Fruit fly (Drosophila melanogaster) whole organism, embryonic: ENCODE measurements around the gene Vm26Ac.

ENCODE experiments used
- ATbp ChIP-seq: fragments of 200-800 bp; sonication (Bioruptor generic); optimal IDR thresholded peaks from 2 replicates; lab custom pipeline; 2017; ENCODE audit warnings: missing biosample characterization, mild to moderate bottlenecking, missing genetic modification characterization, missing genetic modification reagents
- Atf3 ChIP-seq: fragments of 200-800 bp; sonication (Bioruptor generic); optimal IDR thresholded peaks from 3 replicates; lab custom pipeline; 2016; ENCODE audit warnings: missing biosample characterization, missing genetic modification characterization
- B-H2 ChIP-seq: fragments of 200-800 bp; sonication (Bioruptor generic); optimal IDR thresholded peaks from 2 replicates; lab custom pipeline; 2018; ENCODE audit warnings: missing biosample characterization, mild to moderate bottlenecking, missing genetic modification characterization
- CG12155 ChIP-seq: fragments of 200-800 bp; sonication (Bioruptor generic); optimal IDR thresholded peaks from 3 replicates; lab custom pipeline; 2016; ENCODE audit warnings: missing biosample characterization, missing genetic modification characterization
- CG1233 ChIP-seq: fragments of 200-800 bp; sonication (Bioruptor generic); optimal IDR thresholded peaks from 4 replicates; lab custom pipeline; 2018; ENCODE audit warnings: missing biosample characterization, mild to moderate bottlenecking, missing genetic modification characterization
- CG12391 ChIP-seq: fragments of 200-800 bp; sonication (Bioruptor generic); optimal IDR thresholded peaks from 3 replicates; lab custom pipeline; 2018; ENCODE audit warnings: missing biosample characterization, mild to moderate bottlenecking, missing genetic modification characterization, moderate library complexity
- CG13123 ChIP-seq: fragments of 200-800 bp; sonication (Bioruptor generic); optimal IDR thresholded peaks from 2 replicates; lab custom pipeline; 2016; ENCODE audit warnings: missing biosample characterization, missing genetic modification characterization
- CG15601 ChIP-seq: fragments of 200-800 bp; sonication (Bioruptor generic); optimal IDR thresholded peaks from 3 replicates; lab custom pipeline; 2019; ENCODE audit warnings: missing biosample characterization, mild to moderate bottlenecking, missing genetic modification characterization, moderate library complexity
- CG17328 ChIP-seq: fragments of 200-800 bp; sonication (Bioruptor generic); IDR thresholded peaks from 2 replicates; pipeline ENCODE4 v1.3.6; 2022; ENCODE audit warnings: missing biosample characterization, missing genetic modification characterization
- CG17802 ChIP-seq: fragments of 200-800 bp; sonication (Bioruptor generic); optimal IDR thresholded peaks from 2 replicates; lab custom pipeline; 2018; ENCODE audit warnings: missing biosample characterization, mild to moderate bottlenecking, missing genetic modification characterization, moderate library complexity
- CG18476 ChIP-seq: fragments of 200-800 bp; sonication (Bioruptor generic); optimal IDR thresholded peaks from 2 replicates; lab custom pipeline; 2016; ENCODE audit warnings: missing biosample characterization, mild to moderate bottlenecking, missing genetic modification characterization
- CG2199 ChIP-seq: fragments of 200-800 bp; sonication (Bioruptor generic); IDR thresholded peaks from 3 replicates; pipeline ENCODE4 v1.3.6; 2022; ENCODE audit warnings: missing biosample characterization, missing genetic modification characterization
- CG32532 ChIP-seq: fragments of 200-800 bp; sonication (Bioruptor generic); IDR thresholded peaks from 2 replicates; pipeline ENCODE4 v1.3.6; 2022; ENCODE audit warnings: missing biosample characterization, missing genetic modification characterization
- CG32767 ChIP-seq: fragments of 200-800 bp; sonication (Bioruptor generic); IDR thresholded peaks from 2 replicates; pipeline ENCODE4 v1.3.6; 2022; ENCODE audit warnings: missing biosample characterization, missing genetic modification characterization
- CG34376 ChIP-seq: fragments of 200-800 bp; sonication (Bioruptor generic); optimal IDR thresholded peaks from 2 replicates; lab custom pipeline; 2018; ENCODE audit warnings: missing biosample characterization, mild to moderate bottlenecking, missing genetic modification characterization
- CG3838 ChIP-seq: fragments of 200-800 bp; sonication (Bioruptor generic); optimal IDR thresholded peaks from 3 replicates; lab custom pipeline; 2016; ENCODE audit warnings: missing biosample characterization, missing genetic modification characterization
- CG5180 ChIP-seq: fragments of 200-800 bp; sonication (Bioruptor generic); optimal IDR thresholded peaks from 3 replicates; lab custom pipeline; 2017; ENCODE audit warnings: missing biosample characterization, missing genetic modification characterization, mild to moderate bottlenecking, moderate library complexity, missing genetic modification reagents
- CG6689 ChIP-seq: fragments of 200-800 bp; sonication (Bioruptor generic); IDR thresholded peaks from 2 replicates; pipeline ENCODE4 v1.3.6; 2022; ENCODE audit warnings: missing biosample characterization, missing genetic modification characterization
- CG7786 ChIP-seq: fragments of 200-800 bp; sonication (Bioruptor generic); optimal IDR thresholded peaks from 2 replicates; lab custom pipeline; 2016; ENCODE audit warnings: missing biosample characterization, missing genetic modification characterization
- CG9215 ChIP-seq: fragments of 200-800 bp; sonication (Bioruptor generic); IDR thresholded peaks from 2 replicates; pipeline ENCODE4 v1.3.6; 2022; ENCODE audit warnings: missing biosample characterization, missing genetic modification characterization
- Dek ChIP-seq: fragments of 200-800 bp; sonication (Bioruptor generic); optimal IDR thresholded peaks from 3 replicates; lab custom pipeline; 2019; ENCODE audit warnings: missing biosample characterization, mild to moderate bottlenecking, missing genetic modification characterization, moderate library complexity
- Gug ChIP-seq: fragments of 200-800 bp; sonication (Bioruptor generic); IDR thresholded peaks from 4 replicates; pipeline ENCODE4 v1.3.6; 2022; ENCODE audit warnings: missing biosample characterization, missing genetic modification characterization
- Mad ChIP-seq: fragments of 200-800 bp; sonication (Bioruptor generic); optimal IDR thresholded peaks from 2 replicates; lab custom pipeline; 2016; ENCODE audit warnings: missing biosample characterization, missing genetic modification characterization
- Med ChIP-seq: fragments of 200-800 bp; sonication (Bioruptor generic); peaks from one replicate; lab custom pipeline; 2016; ENCODE audit warnings: missing biosample characterization, missing genetic modification characterization, mild to moderate bottlenecking, inconsistent platforms, moderate library complexity
- NC2β ChIP-seq: fragments of 200-800 bp; sonication (Bioruptor generic); optimal IDR thresholded peaks from 2 replicates; lab custom pipeline; 2016; ENCODE audit warnings: missing biosample characterization, missing genetic modification characterization
- Oli ChIP-seq: fragments of 200-800 bp; sonication (Bioruptor generic); optimal IDR thresholded peaks from 2 replicates; lab custom pipeline; 2018; ENCODE audit warnings: missing biosample characterization, mild to moderate bottlenecking, missing genetic modification characterization, moderate library complexity
- Taf1 ChIP-seq: fragments of 200-800 bp; sonication (Bioruptor generic); IDR thresholded peaks from 2 replicates; pipeline ENCODE4 v1.3.6; 2022; ENCODE audit warnings: missing biosample characterization, missing genetic modification characterization
- Tbp ChIP-seq: fragments of >200 bp; optimal IDR thresholded peaks from 2 replicates; lab custom pipeline; 2018; ENCODE audit warnings: missing biosample characterization, missing genetic modification characterization
- Xrp1 ChIP-seq: fragments of 200-800 bp; sonication (Bioruptor generic); IDR thresholded peaks from 2 replicates; pipeline ENCODE4 v1.3.6; 2022; ENCODE audit warnings: missing biosample characterization, missing genetic modification characterization
- YL-1 ChIP-seq: fragments of 200-800 bp; sonication (Bioruptor generic); optimal IDR thresholded peaks from 3 replicates; lab custom pipeline; 2017; ENCODE audit warnings: missing biosample characterization, mild to moderate bottlenecking, missing genetic modification characterization
- bbx ChIP-seq: fragments of 200-800 bp; sonication (Bioruptor generic); IDR thresholded peaks from 2 replicates; pipeline ENCODE4 v1.3.6; 2022; ENCODE audit warnings: missing biosample characterization, missing genetic modification characterization; ENCODE audit not compliant: partially characterized antibody
- bcd ChIP-seq: fragments of 200-800 bp; sonication (Bioruptor generic); optimal IDR thresholded peaks from 2 replicates; lab custom pipeline; 2017; ENCODE audit warnings: missing biosample characterization, mild to moderate bottlenecking, missing genetic modification characterization
- corto ChIP-seq: fragments of 200-800 bp; sonication (Bioruptor generic); optimal IDR thresholded peaks from 2 replicates; lab custom pipeline; 2016; ENCODE audit warnings: missing biosample characterization, mild to moderate bottlenecking, missing genetic modification characterization, moderate library complexity
- crol ChIP-seq: fragments of 200-800 bp; sonication (Bioruptor generic); IDR thresholded peaks from 2 replicates; pipeline ENCODE4 v1.3.6; 2022; ENCODE audit warnings: missing biosample characterization, missing genetic modification characterization
- disco-r ChIP-seq: fragments of 200-800 bp; sonication (Bioruptor generic); optimal IDR thresholded peaks from 2 replicates; lab custom pipeline; 2016; ENCODE audit warnings: missing biosample characterization, missing genetic modification characterization
- en ChIP-seq: fragments of 200-800 bp; sonication (Bioruptor generic); optimal IDR thresholded peaks from 2 replicates; lab custom pipeline; 2016; ENCODE audit warnings: missing biosample characterization, missing genetic modification characterization
- esg ChIP-seq: fragments of 200-800 bp; sonication (Bioruptor generic); conservative IDR thresholded peaks from 2 replicates; pipeline ENCODE4 v1.3.6; 2022; ENCODE audit warnings: missing biosample characterization, missing genetic modification characterization
- fru ChIP-seq: fragments of >200 bp; optimal IDR thresholded peaks from 2 replicates; lab custom pipeline; 2017
- ind ChIP-seq: fragments of 200-800 bp; sonication (Bioruptor generic); optimal IDR thresholded peaks from 3 replicates; lab custom pipeline; 2016; ENCODE audit warnings: missing biosample characterization, missing genetic modification characterization
- kah ChIP-seq: fragments of 200-800 bp; sonication (Bioruptor generic); optimal IDR thresholded peaks from 2 replicates; lab custom pipeline; 2018; ENCODE audit warnings: missing biosample characterization, mild to moderate bottlenecking, missing genetic modification characterization
- luna ChIP-seq: fragments of 200-800 bp; sonication (Bioruptor generic); optimal IDR thresholded peaks from 2 replicates; lab custom pipeline; 2016; ENCODE audit warnings: missing biosample characterization, missing genetic modification characterization
- maf-S ChIP-seq: fragments of 200-800 bp; sonication (Bioruptor generic); optimal IDR thresholded peaks from 2 replicates; lab custom pipeline; 2016; ENCODE audit warnings: missing biosample characterization, missing genetic modification characterization
- mam ChIP-seq: fragments of 200-800 bp; sonication (Bioruptor generic); optimal IDR thresholded peaks from 3 replicates; lab custom pipeline; 2016; ENCODE audit warnings: missing biosample characterization, missing genetic modification characterization
- org-1 ChIP-seq: fragments of 200-800 bp; sonication (Bioruptor generic); optimal IDR thresholded peaks from 2 replicates; lab custom pipeline; 2017; ENCODE audit warnings: missing biosample characterization, missing genetic modification characterization
- rib ChIP-seq: fragments of 200-800 bp; sonication (Bioruptor generic); IDR thresholded peaks from 2 replicates; pipeline ENCODE4 v1.3.6; 2022; ENCODE audit warnings: missing biosample characterization, missing genetic modification characterization
- sens-2 ChIP-seq: fragments of 200-800 bp; sonication (Bioruptor generic); IDR thresholded peaks from 2 replicates; pipeline ENCODE4 v1.3.6; 2022; ENCODE audit warnings: missing biosample characterization, missing genetic modification characterization
- slp2 ChIP-seq: fragments of 200-800 bp; sonication (Bioruptor generic); optimal IDR thresholded peaks from 2 replicates; lab custom pipeline; 2016; ENCODE audit warnings: missing biosample characterization, missing genetic modification characterization
- sug ChIP-seq: fragments of 200-800 bp; optimal IDR thresholded peaks from 2 replicates; lab custom pipeline; 2019; ENCODE audit warnings: missing biosample characterization, mild to moderate bottlenecking, missing genetic modification characterization, moderate library complexity
- twi ChIP-seq: fragments of 200-800 bp; optimal IDR thresholded peaks from 2 replicates; lab custom pipeline; 2019; ENCODE audit warnings: missing biosample characterization, mild to moderate bottlenecking, missing genetic modification characterization, moderate library complexity
- tx ChIP-seq: fragments of 200-800 bp; sonication (Bioruptor generic); optimal IDR thresholded peaks from 2 replicates; lab custom pipeline; 2016; ENCODE audit warnings: missing biosample characterization, missing genetic modification characterization
- zen2 ChIP-seq: fragments of 200-800 bp; sonication (Bioruptor generic); IDR thresholded peaks from 3 replicates; pipeline ENCODE4 v1.3.6; 2022; ENCODE audit warnings: missing biosample characterization, missing genetic modification characterization; ENCODE audit not compliant: partially characterized antibody
- zfh1 ChIP-seq: fragments of 200-800 bp; sonication (Bioruptor generic); IDR thresholded peaks from 3 replicates; pipeline ENCODE4 v1.3.6; 2022; ENCODE audit warnings: missing biosample characterization, missing genetic modification characterization

The Vm26Ac gene

dm6 chr2L:5982334-5982987 lies 24.0 kb upstream of the Vm26Ac start:
- no peak for TF ChIP-seq Xrp1 (GFP tag; lab: Robert Waterston, UW)
- no peak for TF ChIP-seq Taf1
- peak; percentile 88 for TF ChIP-seq YL-1
- TF ChIP-seq fru (lab: Kevin White, UChicago) = no peak
- TF ChIP-seq CG17802 (tag; lab: Kevin White, UChicago) = no peak
- no peak for TF ChIP-seq esg (GFP tag; lab: Robert Waterston, UW)
- no peak for TF ChIP-seq Atf3 (GFP tag; lab: Kevin White, UChicago)
- no peak for TF ChIP-seq sens-2 (GFP tag; lab: Robert Waterston, UW)
- peak; percentile 4 for TF ChIP-seq tx (GFP tag; lab: Kevin White, UChicago)
- TF ChIP-seq rib (GFP tag; lab: Robert Waterston, UW) = no peak
- TF ChIP-seq zen2 (GFP tag; lab: Robert Waterston, UW) = no peak
- TF ChIP-seq CG7786 (GFP tag; lab: Kevin White, UChicago) = peak; percentile 11
- peak; percentile 27 for TF ChIP-seq CG12391
- no peak for TF ChIP-seq ind (GFP tag; lab: Kevin White, UChicago)
- TF ChIP-seq disco-r = no peak
- no peak for TF ChIP-seq mam (GFP tag; lab: Kevin White, UChicago)
- no peak for TF ChIP-seq CG6689 (GFP tag; lab: Robert Waterston, UW)
- TF ChIP-seq zfh1 = no peak
- TF ChIP-seq bbx (GFP tag; lab: Robert Waterston, UW) = no peak
- no peak; the same call in 3 of the 4 replicates for TF ChIP-seq Gug (GFP tag; lab: Robert Waterston, UW)
- TF ChIP-seq CG18476 (GFP tag; lab: Kevin White, UChicago) = no peak
- no peak for TF ChIP-seq CG17328 (GFP tag; lab: Robert Waterston, UW)
- TF ChIP-seq sug (tag; lab: Kevin White, UChicago) = peak; percentile 75
- TF ChIP-seq corto (GFP tag; lab: Kevin White, UChicago) = no peak
- no peak for TF ChIP-seq CG32532 (GFP tag; lab: Robert Waterston, UW)
- TF ChIP-seq Mad (GFP tag; lab: Kevin White, UChicago) = no peak
- no peak for TF ChIP-seq crol (GFP tag; lab: Robert Waterston, UW)
- peak; percentile 92 for TF ChIP-seq Med (GFP tag; lab: Kevin White, UChicago)
- TF ChIP-seq CG2199 (GFP tag; lab: Robert Waterston, UW) = no peak
- no peak for TF ChIP-seq en (GFP tag; lab: Kevin White, UChicago)
- no peak for TF ChIP-seq CG13123 (GFP tag; lab: Kevin White, UChicago)
- peak; percentile 51 for TF ChIP-seq CG12155
- TF ChIP-seq slp2 (GFP tag; lab: Kevin White, UChicago) = no peak
- peak; percentile 54 for TF ChIP-seq B-H2
- TF ChIP-seq maf-S (GFP tag; lab: Kevin White, UChicago) = no peak
- no peak for TF ChIP-seq luna
- no peak for TF ChIP-seq kah
- TF ChIP-seq CG15601 (tag; lab: Kevin White, UChicago) = peak; percentile 78
- TF ChIP-seq twi (tag; lab: Kevin White, UChicago) = peak; percentile 15
- TF ChIP-seq CG34376 (GFP tag; lab: Kevin White, UChicago) = peak; percentile 45
- no peak for TF ChIP-seq CG9215 (GFP tag; lab: Robert Waterston, UW)
- TF ChIP-seq Oli (tag; lab: Kevin White, UChicago) = peak; percentile 4
- no peak for TF ChIP-seq bcd (GFP tag; lab: Kevin White, UChicago)
- TF ChIP-seq Tbp (GFP tag; lab: Kevin White, UChicago) = no peak
- TF ChIP-seq CG1233 (GFP tag; lab: Kevin White, UChicago) = peak; percentile 33
- TF ChIP-seq CG3838 = no peak
- peak; percentile 93 for TF ChIP-seq CG5180 (GFP tag; lab: Kevin White, UChicago)
- TF ChIP-seq CG32767 (GFP tag; lab: Robert Waterston, UW) = no peak
- peak; percentile 41 for TF ChIP-seq Dek (tag; lab: Kevin White, UChicago)
- no peak for TF ChIP-seq ATbp (GFP tag; lab: Kevin White, UChicago)
- TF ChIP-seq NC2β (GFP tag; lab: Kevin White, UChicago) = no peak
- no peak for TF ChIP-seq org-1 (GFP tag; lab: Kevin White, UChicago)
